Worm (Caenorhabditis elegans): Measurements from ENCODE around the gene srw-112.

The srw-112 gene

DNA sequence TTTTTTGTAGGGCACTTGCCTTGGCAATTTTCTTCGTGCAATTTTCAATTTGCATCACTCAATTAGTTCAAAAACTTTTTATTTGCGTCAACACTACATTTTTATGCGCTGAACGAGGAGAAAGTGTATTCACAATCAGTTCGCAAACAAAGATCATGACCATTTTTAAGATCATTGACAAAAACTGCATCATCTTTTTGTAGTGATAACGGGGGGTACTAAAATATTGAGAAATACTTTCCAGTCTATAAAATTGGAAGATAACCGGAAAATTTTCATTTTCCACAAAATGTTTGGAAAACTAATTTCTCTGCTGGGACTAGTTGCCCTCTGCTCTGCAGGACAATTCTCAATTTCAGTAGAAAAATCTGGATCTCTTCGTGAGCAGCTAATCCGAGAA is 18.4 kb upstream of the srw-112 start, which contains the start of gene asp-8:
Gene asp-8 (plus strand): TSS at position 276 of the 400 bp plus-strand sequence.
- TF ChIP-seq ztf-11 (tag; optimal IDR thresholded peaks at IDR 0.05): no peak
- no peak for TF ChIP-seq nhr-47 (tag; optimal IDR thresholded peaks at IDR 0.05)
- no peak for TF ChIP-seq ceh-88 (GFP tag; IDR thresholded peaks at IDR 0.05)
- no peak for TF ChIP-seq mep-1 (tag; optimal IDR thresholded peaks at IDR 0.05)
- no peak for TF ChIP-seq fkh-4 (tag; optimal IDR thresholded peaks at IDR 0.05; ENCODE audit: borderline replicate concordance)
- no peak for TF ChIP-seq aly-2 (tag; optimal IDR thresholded peaks at IDR 0.05)
- TF ChIP-seq elt-2 (tag; optimal IDR thresholded peaks at IDR 0.05): peak; percentile 60
- no peak for TF ChIP-seq nhr-12 (tag; optimal IDR thresholded peaks at IDR 0.05)

DNA sequence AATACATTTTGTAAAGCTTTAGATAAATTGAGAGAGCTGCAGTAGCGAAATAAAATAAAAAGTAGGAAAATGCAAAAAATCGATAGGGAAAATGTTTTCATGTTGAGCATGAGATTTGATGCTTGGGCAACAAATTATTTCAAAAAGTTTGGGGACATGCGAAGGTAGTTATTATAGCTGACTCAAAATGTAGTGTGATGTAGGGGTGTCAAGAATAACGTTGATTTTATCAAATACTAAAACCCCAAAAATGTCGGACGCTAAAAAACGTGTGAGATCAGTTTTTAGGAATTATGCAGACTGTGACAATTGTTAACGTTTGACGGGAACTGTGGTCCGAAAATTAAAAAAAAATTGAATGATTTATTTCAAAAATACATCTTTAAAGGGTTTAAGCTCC is 15.4 kb upstream of the srw-112 start, which contains the start of gene irld-12:
Gene irld-12 (minus strand): TSS at position 101 of the 400 bp plus-strand sequence.
- TF ChIP-seq hpl-2 (GFP tag; optimal IDR thresholded peaks at IDR 0.05) (no peak), nhr-90 (tag; optimal IDR thresholded peaks at IDR 0.05; ENCODE audit: poor library complexity) (no peak), lin-39 (tag; optimal IDR thresholded peaks at IDR 0.05) (no peak), nhr-47 (tag; optimal IDR thresholded peaks at IDR 0.05) (no peak), ces-1 (GFP tag; optimal IDR thresholded peaks at IDR 0.05) (no peak), F16B12.6 (tag; optimal IDR thresholded peaks at IDR 0.05) (no peak), nhr-237 (tag; optimal IDR thresholded peaks at IDR 0.05) (no peak), efl-3 (GFP tag; optimal IDR thresholded peaks at IDR 0.05) (no peak), hlh-4 (tag; optimal IDR thresholded peaks at IDR 0.05) (no peak), snpc-4 (tag; optimal IDR thresholded peaks at IDR 0.05) (no peak), ets-5 (GFP tag; IDR thresholded peaks at IDR 0.05) (no peak), nhr-20 (tag; optimal IDR thresholded peaks at IDR 0.05) (no peak), ztf-4 (tag; optimal IDR thresholded peaks at IDR 0.05) (no peak), C16A3.4 (tag; optimal IDR thresholded peaks at IDR 0.05) (no peak), nhr-71 (tag; optimal IDR thresholded peaks at IDR 0.05) (no peak), dsc-1 (tag; optimal IDR thresholded peaks at IDR 0.05) (no peak), ceh-82 (tag; optimal IDR thresholded peaks at IDR 0.05) (no peak), nhr-85 (tag) (no peak), pqm-1 (tag; optimal IDR thresholded peaks at IDR 0.05) (no peak), alr-1 (tag; optimal IDR thresholded peaks at IDR 0.05; ENCODE audit: borderline replicate concordance) (no peak)

DNA sequence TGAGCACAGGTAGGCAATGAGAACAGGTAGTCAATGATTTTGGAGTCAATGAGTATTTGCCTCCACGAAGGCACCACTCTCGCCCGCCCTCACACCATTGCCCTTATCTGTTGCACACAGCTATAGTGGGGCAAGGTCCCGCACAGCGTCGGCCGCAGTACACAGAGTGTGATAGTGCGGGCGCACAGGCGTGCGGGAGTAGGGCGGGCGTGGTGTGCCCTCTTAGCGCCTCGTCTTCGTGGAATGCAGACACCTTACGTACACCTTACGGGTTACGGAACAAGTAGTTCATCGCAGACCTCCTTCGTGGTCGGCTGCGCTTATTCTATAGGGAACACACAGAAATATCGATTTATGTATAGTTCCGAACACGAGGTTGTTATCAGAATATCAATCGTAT is 12.1 kb upstream of the srw-112 start:
- TF ChIP-seq nhr-19 (GFP tag; conservative IDR thresholded peaks at IDR 0.05): no peak

DNA sequence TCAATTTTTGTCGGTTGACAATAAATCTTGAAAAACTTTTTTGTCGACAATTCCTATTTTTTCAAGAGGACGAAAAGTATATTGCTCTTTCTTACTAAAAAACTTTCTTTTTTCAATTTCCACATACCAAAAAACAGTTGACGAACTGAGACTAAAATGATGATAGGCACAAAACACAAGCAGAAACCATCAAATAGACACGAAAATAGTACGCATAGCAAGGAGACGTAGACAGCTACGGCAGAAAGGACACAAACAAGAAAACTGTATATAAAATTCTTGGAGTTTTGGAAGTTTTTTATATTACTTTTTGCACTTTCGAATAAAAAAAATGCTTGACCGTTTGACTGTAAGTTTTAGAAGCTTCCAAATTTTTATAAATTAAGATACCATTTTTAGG is 8.3 kb upstream of the srw-112 start, which contains the start of gene K12D9.1:
Gene K12D9.1 (plus strand): TSS at position 301 of the 400 bp plus-strand sequence.
- TF ChIP-seq lir-3 (tag; optimal IDR thresholded peaks at IDR 0.05; ENCODE audit: poor library complexity) (no peak), efl-1 (optimal IDR thresholded peaks at IDR 0.05) (no peak), efl-1 (GFP tag; optimal IDR thresholded peaks at IDR 0.05 in 1 of 2) (peak in 1 of 2 experiments; percentile 18)

DNA sequence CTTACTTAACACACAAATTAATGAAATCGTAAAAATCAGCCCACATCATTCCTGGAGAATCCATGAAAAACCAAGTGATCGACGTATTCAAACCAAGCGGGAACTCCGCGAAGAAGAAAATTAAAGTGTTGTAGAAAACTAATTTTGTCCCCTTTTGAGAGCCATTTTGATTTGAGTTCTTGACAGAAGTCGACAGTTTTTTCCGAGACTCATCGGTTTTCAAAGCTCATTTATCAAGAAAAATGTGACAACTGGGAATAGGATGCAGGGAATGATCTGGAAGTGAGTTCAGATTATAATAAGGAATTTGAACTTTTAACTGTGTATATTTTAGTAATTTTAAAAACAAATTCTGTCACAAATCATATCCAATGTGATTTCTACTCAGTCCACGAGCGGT is 5.5 kb upstream of the srw-112 start, which contains the start of gene srw-135:
Gene srw-135 (minus strand): TSS at position 101 of the 400 bp plus-strand sequence.
- no peak for TF ChIP-seq ztf-11 (tag; optimal IDR thresholded peaks at IDR 0.05)
- no peak for TF ChIP-seq swsn-7 (tag; optimal IDR thresholded peaks at IDR 0.05)
- TF ChIP-seq elt-2 (tag; optimal IDR thresholded peaks at IDR 0.05): no peak
- no peak for TF ChIP-seq mdl-1 (tag; optimal IDR thresholded peaks at IDR 0.05)
- no peak for TF ChIP-seq nhr-84 (tag; optimal IDR thresholded peaks at IDR 0.05)
- no peak for TF ChIP-seq ces-1 (GFP tag; optimal IDR thresholded peaks at IDR 0.05)
- no peak for TF ChIP-seq C34B4.2 (tag; optimal IDR thresholded peaks at IDR 0.05)
- no peak for TF ChIP-seq pax-3 (tag; optimal IDR thresholded peaks at IDR 0.05)
- no peak for TF ChIP-seq unc-130 (tag; optimal IDR thresholded peaks at IDR 0.05)

Data from whole organism, L1 larva.